Worm (Caenorhabditis elegans): Measurements from ENCODE around the gene imp-2.

DNA sequence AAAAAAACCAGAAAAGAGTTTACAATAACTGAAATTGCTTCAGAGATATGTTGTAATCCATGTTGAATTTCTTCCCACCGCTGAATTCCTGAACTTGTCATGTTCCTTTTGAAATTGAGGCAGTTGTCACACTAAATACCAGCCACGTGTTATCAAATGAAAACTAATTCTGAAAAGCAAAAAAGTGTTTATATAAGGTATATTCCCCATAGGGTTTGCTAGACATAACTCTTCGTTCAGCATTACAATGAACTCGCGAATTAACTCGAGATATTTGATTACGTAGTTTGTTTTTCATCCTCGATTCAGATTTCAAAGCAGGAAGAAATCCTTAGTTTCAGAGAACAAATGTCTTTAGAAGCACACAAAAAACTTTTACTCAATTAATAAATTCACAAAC is 18.4 kb downstream of the imp-2 start, which contains the start of gene str-3:
- TF ChIP-seq flt-1 (GFP tag; IDR thresholded peaks at IDR 0.05): no peak
- TF ChIP-seq cog-1 (tag; optimal IDR thresholded peaks at IDR 0.05): no peak
- no peak for TF ChIP-seq tab-1 (GFP tag; IDR thresholded peaks at IDR 0.05)
- no peak for TF ChIP-seq klf-2 (GFP tag; conservative IDR thresholded peaks at IDR 0.05)
- TF ChIP-seq ztf-29 (GFP tag; IDR thresholded peaks at IDR 0.05): no peak
- no peak for TF ChIP-seq T22C8.4 (GFP tag; IDR thresholded peaks at IDR 0.05)
